Worm (Caenorhabditis elegans) whole organism, L4 larva: ENCODE results near the gene C29F5.1.

ENCODE experiments used
- Y75B8A.6 ChIP-seq: fragments of 200-800 bp; sonication (Bioruptor generic); IDR thresholded peaks from 2 replicates; pipeline ENCODE4 v1.3.6; 2022; ENCODE audit warnings: missing genetic modification reagents, missing genetic modification characterization, missing compliant biosample characterization
- ama-1 ChIP-seq: fragments of 150-350 bp; optimal IDR thresholded peaks from 2 replicates; lab custom pipeline; 2014; ENCODE audit warnings: inconsistent platforms, mixed read lengths
- arid-1 ChIP-seq: fragments of 200-800 bp; sonication (Bioruptor generic); conservative IDR thresholded peaks from 2 replicates; pipeline ENCODE4 v1.3.6; 2022; ENCODE audit warnings: missing genetic modification reagents, missing genetic modification characterization, missing compliant biosample characterization
- dpl-1 ChIP-seq: fragments of 150-350 bp; optimal IDR thresholded peaks from 2 replicates; lab custom pipeline; 2014; ENCODE audit warnings: missing biosample characterization, missing genetic modification reagents, missing genetic modification characterization
- fos-1 ChIP-seq: fragments of 150-350 bp; optimal IDR thresholded peaks from 2 replicates; lab custom pipeline; 2014; ENCODE audit warnings: missing biosample characterization, missing genetic modification characterization
- pha-4 ChIP-seq, 2 experiments: fragments of 150-350 bp in 1 of 2; fragments of 200-800 bp in 1 of 2; sonication (Bioruptor generic) in 1 of 2; IDR thresholded peaks in 1 of 2; optimal IDR thresholded peaks in 1 of 2; 2 replicates each; pipeline versions ENCODE4 v1.3.6 to Lab custom; 2014 to 2022; ENCODE audit warnings: missing genetic modification characterization in 2 of 2, missing genetic modification reagents in 2 of 2, missing biosample characterization in 1 of 2, missing compliant biosample characterization in 1 of 2
- snpc-4 ChIP-seq: fragments of 150-350 bp; optimal IDR thresholded peaks from 2 replicates; lab custom pipeline; 2014; ENCODE audit warnings: missing biosample characterization, missing genetic modification characterization
- unc-39 ChIP-seq: sonication (generic microtip); optimal IDR thresholded peaks from 2 replicates; lab custom pipeline; 2017; ENCODE audit warnings: missing biosample characterization, missing genetic modification characterization
- ztf-11 ChIP-seq: fragments of 150-350 bp; optimal IDR thresholded peaks from 2 replicates; lab custom pipeline; 2014; ENCODE audit warnings: missing biosample characterization, missing genetic modification characterization

ce11 chrII:6311888-6312287 lies 8.6 kb downstream of the C29F5.1 start:
- no peak for TF ChIP-seq ztf-11 (tag; lab: Kevin White, UChicago)
- TF ChIP-seq fos-1 (tag; lab: Kevin White, UChicago) = no peak
- no peak for TF ChIP-seq snpc-4 (tag; lab: Kevin White, UChicago)
- TF ChIP-seq unc-39 = no peak
- TF ChIP-seq Y75B8A.6 (GFP tag; lab: Robert Waterston, UW) = no peak
- no peak for TF ChIP-seq dpl-1
- TF ChIP-seq pha-4 (GFP tag; IDR thresholded peaks at IDR 0.05; lab: Robert Waterston, UW) = no peak
- no peak for TF ChIP-seq pha-4 (tag; optimal IDR thresholded peaks at IDR 0.05; lab: Kevin White, UChicago)
- no peak for TF ChIP-seq ama-1
- TF ChIP-seq arid-1 (GFP tag; lab: Robert Waterston, UW) = no peak
